Worm (Caenorhabditis elegans) whole organism, mixed stage, embryonic: ENCODE measurements around the gene tap-1.

ENCODE experiments used
- M03D4.4 ChIP-seq: sonication (generic microtip); optimal IDR thresholded peaks from 2 replicates; lab custom pipeline; 2017; ENCODE audit warnings: mild to moderate bottlenecking, missing genetic modification characterization, missing compliant biosample characterization
- bed-3 ChIP-seq: fragments of 200-800 bp; sonication (Bioruptor generic); optimal IDR thresholded peaks from 3 replicates; lab custom pipeline; 2018; ENCODE audit warnings: mild to moderate bottlenecking, missing genetic modification characterization, moderate library complexity, missing compliant biosample characterization
- ceh-39 ChIP-seq: fragments of 150-350 bp; optimal IDR thresholded peaks from 2 replicates; lab custom pipeline; 2014; ENCODE audit warnings: missing biosample characterization, missing genetic modification characterization
- ceh-43 ChIP-seq: fragments of 200-800 bp; sonication (Bioruptor generic); optimal IDR thresholded peaks from 2 replicates; lab custom pipeline; 2018; ENCODE audit warnings: mild to moderate bottlenecking, missing genetic modification characterization, moderate library complexity, missing compliant biosample characterization
- ceh-83 ChIP-seq: fragments of 200-800 bp; sonication (Bioruptor generic); optimal IDR thresholded peaks from 2 replicates; lab custom pipeline; 2018; ENCODE audit warnings: mild to moderate bottlenecking, missing genetic modification characterization, missing compliant biosample characterization
- ces-1 ChIP-seq: fragments of 150-350 bp; optimal IDR thresholded peaks from 2 replicates; lab custom pipeline; 2014; ENCODE audit warnings: missing biosample characterization, missing genetic modification reagents, missing genetic modification characterization
- drap-1 ChIP-seq: fragments of 200-800 bp; sonication (Bioruptor generic); optimal IDR thresholded peaks from 3 replicates; lab custom pipeline; 2018; ENCODE audit warnings: mild to moderate bottlenecking, missing genetic modification characterization, missing compliant biosample characterization
- elt-3 ChIP-seq: fragments of 150-350 bp; optimal IDR thresholded peaks from 2 replicates; lab custom pipeline; 2014; ENCODE audit warnings: missing biosample characterization, missing genetic modification characterization
- flh-1 ChIP-seq: fragments of 200-800 bp; sonication (Bioruptor generic); optimal IDR thresholded peaks from 2 replicates; lab custom pipeline; 2018; ENCODE audit warnings: mild to moderate bottlenecking, missing genetic modification characterization, moderate library complexity, missing compliant biosample characterization
- ham-2 ChIP-seq: fragments of 200-800 bp; sonication (Bioruptor generic); optimal IDR thresholded peaks from 2 replicates; lab custom pipeline; 2018; ENCODE audit warnings: mild to moderate bottlenecking, missing genetic modification characterization, missing compliant biosample characterization
- hlh-1 ChIP-seq: fragments of 150-350 bp; optimal IDR thresholded peaks from 2 replicates; lab custom pipeline; 2014; ENCODE audit warnings: missing biosample characterization, missing genetic modification reagents, missing genetic modification characterization
- lin-13 ChIP-seq: fragments of 150-350 bp; optimal IDR thresholded peaks from 2 replicates; lab custom pipeline; 2014; ENCODE audit warnings: missing biosample characterization, missing genetic modification characterization
- lin-32 ChIP-seq: fragments of 200-800 bp; sonication (Bioruptor generic); optimal IDR thresholded peaks from 2 replicates; lab custom pipeline; 2018; ENCODE audit warnings: mild to moderate bottlenecking, missing genetic modification characterization, missing compliant biosample characterization
- lsy-2 ChIP-seq: fragments of 150-350 bp; optimal IDR thresholded peaks from 2 replicates; lab custom pipeline; 2014; ENCODE audit warnings: missing biosample characterization, missing genetic modification characterization
- mab-5 ChIP-seq: fragments of 150-350 bp; optimal IDR thresholded peaks from 2 replicates; lab custom pipeline; 2014; ENCODE audit warnings: missing biosample characterization, missing genetic modification characterization
- mep-1 ChIP-seq: fragments of 150-350 bp; optimal IDR thresholded peaks from 2 replicates; lab custom pipeline; 2017; ENCODE audit warnings: missing biosample characterization, missing genetic modification reagents, missing genetic modification characterization, inconsistent platforms
- mls-2 ChIP-seq: sonication (generic microtip); optimal IDR thresholded peaks from 2 replicates; lab custom pipeline; 2016; ENCODE audit warnings: mild to moderate bottlenecking, missing genetic modification characterization, moderate library complexity, missing compliant biosample characterization
- nhr-12 ChIP-seq: fragments of 150-350 bp; optimal IDR thresholded peaks from 2 replicates; lab custom pipeline; 2014; ENCODE audit warnings: missing biosample characterization, missing genetic modification characterization
- nhr-2 ChIP-seq: fragments of 150-350 bp; optimal IDR thresholded peaks from 2 replicates; lab custom pipeline; 2014; ENCODE audit warnings: missing biosample characterization, missing genetic modification characterization
- nhr-237 ChIP-seq: fragments of 150-350 bp; optimal IDR thresholded peaks from 2 replicates; lab custom pipeline; 2014; ENCODE audit warnings: missing biosample characterization, missing genetic modification characterization
- nhr-28 ChIP-seq: fragments of 150-350 bp; optimal IDR thresholded peaks from 2 replicates; lab custom pipeline; 2014; ENCODE audit warnings: missing biosample characterization, missing genetic modification characterization
- nhr-76 ChIP-seq: sonication (generic microtip); optimal IDR thresholded peaks from 2 replicates; lab custom pipeline; 2017; ENCODE audit warnings: missing biosample characterization, missing genetic modification characterization
- pha-4 ChIP-seq: fragments of 150-350 bp; optimal IDR thresholded peaks from 2 replicates; lab custom pipeline; 2018; ENCODE audit warnings: missing biosample characterization, missing genetic modification reagents, missing genetic modification characterization
- sem-2 ChIP-seq: fragments of 200-800 bp; sonication (Bioruptor generic); optimal IDR thresholded peaks from 2 replicates; lab custom pipeline; 2018; ENCODE audit warnings: mild to moderate bottlenecking, missing genetic modification characterization, missing compliant biosample characterization
- snpc-4 ChIP-seq: fragments of 150-350 bp; optimal IDR thresholded peaks from 2 replicates; lab custom pipeline; 2014; ENCODE audit warnings: missing biosample characterization, missing genetic modification characterization
- sptf-1 ChIP-seq: sonication (generic microtip); optimal IDR thresholded peaks from 2 replicates; lab custom pipeline; 2017; ENCODE audit warnings: mild to moderate bottlenecking, missing genetic modification characterization, moderate library complexity, missing compliant biosample characterization
- tbx-8 ChIP-seq: fragments of 200-800 bp; sonication (Bioruptor generic); optimal IDR thresholded peaks from 2 replicates; lab custom pipeline; 2018; ENCODE audit warnings: mild to moderate bottlenecking, missing genetic modification characterization, moderate library complexity, missing compliant biosample characterization
- unc-120 ChIP-seq: sonication (generic microtip); optimal IDR thresholded peaks from 2 replicates; lab custom pipeline; 2017; ENCODE audit warnings: missing genetic modification characterization, missing compliant biosample characterization; ENCODE audit not compliant: poor library complexity, severe bottlenecking
- unc-39 ChIP-seq: fragments of 150-350 bp; optimal IDR thresholded peaks from 2 replicates; lab custom pipeline; 2014; ENCODE audit warnings: missing biosample characterization, missing genetic modification characterization
- unc-62 ChIP-seq: fragments of 150-350 bp; optimal IDR thresholded peaks from 2 replicates; lab custom pipeline; 2014; ENCODE audit warnings: missing biosample characterization, missing genetic modification reagents, missing genetic modification characterization
- ztf-11 ChIP-seq: fragments of 150-350 bp; optimal IDR thresholded peaks from 2 replicates; lab custom pipeline; 2014; ENCODE audit warnings: missing biosample characterization, missing genetic modification characterization

Gene tap-1

ce11 chrX:14584335-14584734, 5.1 kb upstream of the tap-1 start:
- TF ChIP-seq nhr-237 (tag; lab: Kevin White, UChicago) (no peak), lsy-2 (tag; lab: Kevin White, UChicago) (no peak), pha-4 (tag; lab: Kevin White, UChicago) (no peak)

ce11 chrX:14593206-14593605, 3.8 kb downstream of the tap-1 start:
- TF ChIP-seq ces-1 (GFP tag; lab: Kevin White, UChicago) = peak; percentile 95
- no peak for TF ChIP-seq ceh-39 (tag; lab: Kevin White, UChicago)

ce11 chrX:14594825-14595224, 5.4 kb downstream of the tap-1 start, which contains the start of gene C44H4.8:
C44H4.8 (plus strand) TSS chrX:14595125.
- TF ChIP-seq mab-5 (tag; lab: Kevin White, UChicago) (no peak), unc-39 (no peak), hlh-1 (no peak), elt-3 (no peak), flh-1 (GFP tag; lab: Kevin White, UChicago) (no peak), nhr-28 (tag; lab: Kevin White, UChicago) (no peak), ham-2 (GFP tag; lab: Kevin White, UChicago) (no peak), nhr-2 (tag; lab: Kevin White, UChicago) (no peak), snpc-4 (tag; lab: Kevin White, UChicago) (no peak), sem-2 (GFP tag; lab: Kevin White, UChicago) (no peak)
- TF ChIP-seq, all 35 proteins: peak for 0

- TF ChIP-seq ztf-11 (tag; lab: Kevin White, UChicago) (no peak), lin-32 (GFP tag; lab: Kevin White, UChicago) (no peak), bed-3 (GFP tag; lab: Kevin White, UChicago) (no peak), pha-4 (tag; lab: Kevin White, UChicago) (no peak), flh-1 (GFP tag; lab: Kevin White, UChicago) (no peak), lsy-2 (tag; lab: Kevin White, UChicago) (no peak), unc-39 (no peak), ceh-43 (GFP tag; lab: Kevin White, UChicago) (no peak), snpc-4 (tag; lab: Kevin White, UChicago) (no peak), mls-2 (tag; lab: Kevin White, UChicago) (no peak), nhr-12 (tag; lab: Kevin White, UChicago) (no peak), sem-2 (GFP tag; lab: Kevin White, UChicago) (no peak)
- TF ChIP-seq, all 35 proteins: peak for 0
These were observed 9.8 kb downstream of the tap-1 start, which contains the start of gene C44H4.6 for ce11 chrX:14599245-14599644. C44H4.6 (minus strand) TSS chrX:14599345.

- peak; percentile 14 for TF ChIP-seq nhr-2 (tag; lab: Kevin White, UChicago)
- peak; percentile 31 for TF ChIP-seq ztf-11 (tag; lab: Kevin White, UChicago)
- TF ChIP-seq tbx-8 (GFP tag; lab: Kevin White, UChicago) = no peak
- no peak for TF ChIP-seq nhr-28 (tag; lab: Kevin White, UChicago)
- peak; percentile 96 for TF ChIP-seq pha-4 (tag; lab: Kevin White, UChicago)
- TF ChIP-seq ceh-43 (GFP tag; lab: Kevin White, UChicago) = peak; percentile 28
- TF ChIP-seq M03D4.4 = peak; percentile 24
- TF ChIP-seq nhr-76 (tag; lab: Kevin White, UChicago) = no peak
- peak; percentile 47 for TF ChIP-seq lin-13
- peak; percentile 31 for TF ChIP-seq lsy-2 (tag; lab: Kevin White, UChicago)
- no peak for TF ChIP-seq bed-3 (GFP tag; lab: Kevin White, UChicago)
- TF ChIP-seq unc-120 (tag; lab: Kevin White, UChicago) = no peak
- peak; percentile 44 for TF ChIP-seq drap-1 (GFP tag; lab: Kevin White, UChicago)
- peak; percentile 24 for TF ChIP-seq unc-62 (GFP tag; lab: Kevin White, UChicago)
- TF ChIP-seq snpc-4 (tag; lab: Kevin White, UChicago) = no peak
- TF ChIP-seq ces-1 (GFP tag; lab: Kevin White, UChicago) = peak; percentile 51
- TF ChIP-seq ceh-83 (GFP tag; lab: Kevin White, UChicago) = peak; percentile 61
- TF ChIP-seq ham-2 (GFP tag; lab: Kevin White, UChicago) = peak; percentile 46
- TF ChIP-seq sptf-1 (tag; lab: Kevin White, UChicago) = peak; percentile 13
- peak; percentile 62 for TF ChIP-seq mls-2 (tag; lab: Kevin White, UChicago)
- TF ChIP-seq lin-32 (GFP tag; lab: Kevin White, UChicago) = no peak
- peak; percentile 65 for TF ChIP-seq mep-1 (tag; lab: Kevin White, UChicago)
These were observed 13.3 kb downstream of the tap-1 start, which contains the start of gene eor-2 for ce11 chrX:14602676-14603075. eor-2 (plus strand) TSS chrX:14603017.
